Worm (Caenorhabditis elegans) whole organism, L1 larva: ENCODE measurements around the gene dod-20.

Source experiments
- F16B12.6 ChIP-seq: fragments of 150-350 bp; optimal IDR thresholded peaks from 2 replicates; lab custom pipeline; 2014; ENCODE audit warnings: missing biosample characterization, missing genetic modification characterization
- Y116A8C.19 ChIP-seq: sonication (generic microtip); optimal IDR thresholded peaks from 2 replicates; lab custom pipeline; 2016; ENCODE audit warnings: missing compliant biosample characterization, missing genetic modification characterization, borderline replicate concordance
- aha-1 ChIP-seq: fragments of 150-350 bp; optimal IDR thresholded peaks from 2 replicates; lab custom pipeline; 2014; ENCODE audit warnings: missing biosample characterization, missing genetic modification characterization
- blmp-1 ChIP-seq: fragments of 150-350 bp; optimal IDR thresholded peaks from 2 replicates; lab custom pipeline; 2014; ENCODE audit warnings: missing biosample characterization, missing genetic modification characterization
- ceh-63 ChIP-seq: fragments of 200-800 bp; sonication (Bioruptor generic); optimal IDR thresholded peaks from 2 replicates; lab custom pipeline; 2018; ENCODE audit warnings: mild to moderate bottlenecking, missing genetic modification characterization, missing compliant biosample characterization
- ceh-82 ChIP-seq, 3 experiments: fragments of 150-350 bp in 1 of 3; sonication (generic microtip) in 2 of 3; optimal IDR thresholded peaks; 2 replicates each; lab custom pipeline; 2014 to 2017; ENCODE audit warnings: missing biosample characterization in 3 of 3, missing genetic modification characterization in 3 of 3
- ceh-90 ChIP-seq: sonication (generic microtip); optimal IDR thresholded peaks from 2 replicates; lab custom pipeline; 2016; ENCODE audit warnings: missing genetic modification characterization, missing compliant biosample characterization
- dsc-1 ChIP-seq: sonication (generic microtip); optimal IDR thresholded peaks from 2 replicates; lab custom pipeline; 2016; ENCODE audit warnings: mild to moderate bottlenecking, missing genetic modification characterization, missing compliant biosample characterization
- efl-1 ChIP-seq, 4 experiments: fragments of 150-350 bp; optimal IDR thresholded peaks in 3 of 4; peaks in 1 of 4; 1 replicate in 1 of 4; 2 replicates in 3 of 4; lab custom pipeline; 2014; ENCODE audit warnings: missing biosample characterization in 2 of 4, missing genetic modification characterization in 2 of 4, missing genetic modification reagents in 2 of 4
- egl-27 ChIP-seq, 2 experiments: fragments of 150-350 bp in 1 of 2; sonication (generic microtip); optimal IDR thresholded peaks; 3 replicates each; lab custom pipeline; 2017 to 2018; ENCODE audit warnings: missing biosample characterization in 2 of 2, missing genetic modification characterization in 2 of 2, missing genetic modification reagents in 2 of 2
- elt-2 ChIP-seq: sonication (generic microtip); optimal IDR thresholded peaks from 2 replicates; lab custom pipeline; 2016; ENCODE audit warnings: missing genetic modification characterization, mild to moderate bottlenecking, inconsistent platforms, missing compliant biosample characterization, missing genetic modification reagents
- elt-3 ChIP-seq, 6 experiments: fragments of 150-350 bp in 1 of 6; sonication (generic microtip); optimal IDR thresholded peaks; 2 replicates each; lab custom pipeline; 2017 to 2018; ENCODE audit warnings: missing biosample characterization in 6 of 6, missing genetic modification characterization in 6 of 6, inconsistent platforms in 1 of 6
- fkh-4 ChIP-seq: sonication (generic microtip); optimal IDR thresholded peaks from 2 replicates; lab custom pipeline; 2016; ENCODE audit warnings: missing compliant biosample characterization, missing genetic modification characterization, borderline replicate concordance
- irx-1 ChIP-seq: sonication (generic microtip); optimal IDR thresholded peaks from 2 replicates; lab custom pipeline; 2016; ENCODE audit warnings: missing genetic modification characterization, missing compliant biosample characterization
- lin-13 ChIP-seq: fragments of 150-350 bp; optimal IDR thresholded peaks from 2 replicates; lab custom pipeline; 2014; ENCODE audit warnings: missing biosample characterization, missing genetic modification reagents, missing genetic modification characterization
- lin-15B ChIP-seq: fragments of 150-350 bp; sonication (generic microtip); optimal IDR thresholded peaks from 3 replicates; lab custom pipeline; 2014; ENCODE audit warnings: missing biosample characterization, missing genetic modification characterization
- lin-35 ChIP-seq, 2 experiments: fragments of 150-350 bp; optimal IDR thresholded peaks; 2 replicates each; lab custom pipeline; 2014; ENCODE audit warnings: missing biosample characterization in 2 of 2, missing genetic modification characterization in 2 of 2, missing genetic modification reagents in 2 of 2
- lsy-2 ChIP-seq, 2 experiments: fragments of 150-350 bp; optimal IDR thresholded peaks; 2 replicates each; lab custom pipeline; 2014; ENCODE audit warnings: missing biosample characterization in 2 of 2, missing genetic modification characterization in 2 of 2
- mep-1 ChIP-seq: fragments of 150-350 bp; optimal IDR thresholded peaks from 2 replicates; lab custom pipeline; 2014; ENCODE audit warnings: missing biosample characterization, missing genetic modification characterization
- nhr-11 ChIP-seq: fragments of 150-350 bp; optimal IDR thresholded peaks from 2 replicates; lab custom pipeline; 2014; ENCODE audit warnings: missing biosample characterization, missing genetic modification characterization
- nhr-12 ChIP-seq: sonication (generic microtip); optimal IDR thresholded peaks from 2 replicates; lab custom pipeline; 2017; ENCODE audit warnings: missing biosample characterization, missing genetic modification characterization
- nhr-19 ChIP-seq: fragments of 200-800 bp; sonication (Bioruptor generic); conservative IDR thresholded peaks from 2 replicates; pipeline ENCODE4 v1.3.6; 2022; ENCODE audit warnings: missing genetic modification characterization, missing compliant biosample characterization
- nhr-20 ChIP-seq: sonication (generic microtip); optimal IDR thresholded peaks from 2 replicates; lab custom pipeline; 2016; ENCODE audit warnings: mild to moderate bottlenecking, missing genetic modification characterization, missing compliant biosample characterization
- nhr-237 ChIP-seq: fragments of 150-350 bp; optimal IDR thresholded peaks from 2 replicates; lab custom pipeline; 2014; ENCODE audit warnings: missing biosample characterization, missing genetic modification characterization
- nhr-28 ChIP-seq: fragments of 150-350 bp; optimal IDR thresholded peaks from 2 replicates; lab custom pipeline; 2014; ENCODE audit warnings: missing biosample characterization, missing genetic modification characterization
- nhr-71 ChIP-seq: sonication (generic microtip); optimal IDR thresholded peaks from 2 replicates; lab custom pipeline; 2016; ENCODE audit warnings: mild to moderate bottlenecking, missing genetic modification characterization, moderate library complexity, missing compliant biosample characterization
- nhr-76 ChIP-seq: sonication (generic microtip); optimal IDR thresholded peaks from 2 replicates; lab custom pipeline; 2017; ENCODE audit warnings: missing biosample characterization, missing genetic modification characterization
- nhr-84 ChIP-seq: sonication (generic microtip); optimal IDR thresholded peaks from 2 replicates; lab custom pipeline; 2017; ENCODE audit warnings: missing biosample characterization, missing genetic modification characterization
- nhr-85 ChIP-seq: sonication (generic microtip); peaks from one replicate; lab custom pipeline; 2016; ENCODE audit warnings: missing genetic modification characterization, inconsistent platforms, missing compliant biosample characterization
- nhr-90 ChIP-seq: sonication (generic microtip); optimal IDR thresholded peaks from 2 replicates; lab custom pipeline; 2016; ENCODE audit warnings: mild to moderate bottlenecking, missing genetic modification characterization, missing compliant biosample characterization; ENCODE audit not compliant: poor library complexity
- pqm-1 ChIP-seq: sonication (generic microtip); optimal IDR thresholded peaks from 3 replicates; lab custom pipeline; 2017; ENCODE audit warnings: missing biosample characterization, missing genetic modification characterization
- rnt-1 ChIP-seq: sonication (generic microtip); optimal IDR thresholded peaks from 2 replicates; lab custom pipeline; 2016; ENCODE audit warnings: mild to moderate bottlenecking, missing genetic modification characterization, moderate library complexity, missing compliant biosample characterization
- snpc-4 ChIP-seq: fragments of 150-350 bp; optimal IDR thresholded peaks from 2 replicates; lab custom pipeline; 2014; ENCODE audit warnings: missing biosample characterization, missing genetic modification characterization
- snu-23 ChIP-seq: sonication (generic microtip); optimal IDR thresholded peaks from 2 replicates; lab custom pipeline; 2016; ENCODE audit warnings: missing genetic modification characterization, missing compliant biosample characterization
- sup-37 ChIP-seq: fragments of 200-800 bp; sonication (Bioruptor generic); optimal IDR thresholded peaks from 2 replicates; lab custom pipeline; 2018; ENCODE audit warnings: mild to moderate bottlenecking, missing genetic modification characterization, missing compliant biosample characterization
- swsn-7 ChIP-seq: sonication (generic microtip); optimal IDR thresholded peaks from 2 replicates; lab custom pipeline; 2016; ENCODE audit warnings: missing genetic modification characterization, missing compliant biosample characterization
- unc-30 ChIP-seq: sonication (generic microtip); optimal IDR thresholded peaks from 2 replicates; lab custom pipeline; 2017; ENCODE audit warnings: missing biosample characterization, missing genetic modification characterization
- unc-62 ChIP-seq: fragments of 150-350 bp; optimal IDR thresholded peaks from 2 replicates; lab custom pipeline; 2014; ENCODE audit warnings: missing biosample characterization, missing genetic modification reagents, missing genetic modification characterization
- unc-86 ChIP-seq: sonication (generic microtip); optimal IDR thresholded peaks from 2 replicates; lab custom pipeline; 2016; ENCODE audit warnings: missing genetic modification characterization, missing compliant biosample characterization
- zip-4 ChIP-seq: fragments of 200-800 bp; sonication (Bioruptor generic); optimal IDR thresholded peaks from 2 replicates; lab custom pipeline; 2018; ENCODE audit warnings: mild to moderate bottlenecking, missing genetic modification characterization, moderate library complexity, missing compliant biosample characterization

The dod-20 gene

DNA sequence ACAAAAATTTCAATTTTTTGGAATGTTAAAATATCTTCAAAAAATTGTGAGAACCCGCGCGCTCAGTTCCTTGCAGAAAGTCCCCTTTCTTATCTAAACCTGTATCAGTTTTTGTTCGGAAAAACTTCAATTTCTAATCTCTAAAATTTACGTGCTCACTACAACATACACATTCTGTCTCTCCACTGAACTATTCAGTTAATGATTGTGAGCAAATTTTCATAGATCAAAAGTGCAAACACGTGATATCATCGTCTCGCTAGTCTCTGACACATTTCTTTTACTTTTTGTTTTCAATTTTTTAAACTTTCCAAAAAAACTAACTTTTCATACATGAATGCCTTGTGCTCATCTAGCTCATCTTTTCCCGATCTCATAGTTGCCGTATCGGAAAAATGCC, 37.2 kb downstream of the dod-20 start, which contains the start of gene nhr-203:
Gene nhr-203, plus strand, starts transcription at position 332 of the 400 bp plus-strand sequence.
- no peak for TF ChIP-seq aha-1 (tag; lab: Kevin White, UChicago)
- TF ChIP-seq lin-35 (GFP tag; optimal IDR thresholded peaks at IDR 0.05; lab: Kevin White, UChicago), result peak in 1 of 2 experiments; percentile 39
- TF ChIP-seq mep-1 (tag; lab: Kevin White, UChicago), result no peak
- TF ChIP-seq nhr-90 (tag; lab: Kevin White, UChicago), result peak; percentile 4
- TF ChIP-seq nhr-28, result no peak
- TF ChIP-seq nhr-85 (tag; lab: Kevin White, UChicago), result no peak
- TF ChIP-seq fkh-4 (tag; lab: Kevin White, UChicago), result no peak
- no peak for TF ChIP-seq nhr-11 (tag; lab: Kevin White, UChicago)
- TF ChIP-seq nhr-20 (tag; lab: Kevin White, UChicago), result peak; percentile 48
- peak; percentile 43 for TF ChIP-seq nhr-71 (tag; lab: Kevin White, UChicago)
- TF ChIP-seq elt-3 (tag; optimal IDR thresholded peaks at IDR 0.05; lab: Kevin White, UChicago), result no peak
- peak; percentile 83 for TF ChIP-seq elt-2 (tag; lab: Kevin White, UChicago)
- TF ChIP-seq ceh-82 (tag; optimal IDR thresholded peaks at IDR 0.05; lab: Kevin White, UChicago), result no peak

DNA sequence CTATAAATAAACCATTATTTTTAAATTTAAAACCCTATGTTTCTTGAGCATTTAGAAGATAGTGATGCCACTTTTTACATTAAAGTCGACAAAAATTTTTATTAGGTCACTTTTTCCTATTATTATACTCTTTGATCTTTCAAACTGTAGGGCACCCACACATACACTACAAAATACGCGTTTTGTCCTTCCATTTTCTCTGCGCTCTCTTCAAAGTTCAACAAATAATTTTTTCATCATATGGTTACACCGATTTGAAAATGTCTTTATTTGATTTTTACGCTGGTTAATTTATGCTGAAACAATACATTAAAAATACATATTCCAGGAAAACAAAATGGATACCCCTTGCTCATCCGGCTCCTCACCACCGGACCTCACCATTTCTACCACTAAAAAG, 40.0 kb downstream of the dod-20 start, which contains the start of gene nhr-202:
Gene nhr-202, plus strand, starts transcription at position 326 of the 400 bp plus-strand sequence.
- no peak for TF ChIP-seq nhr-76 (tag; lab: Kevin White, UChicago)
- no peak for TF ChIP-seq nhr-19 (GFP tag; lab: Robert Waterston, UW)
- TF ChIP-seq lsy-2 (tag; optimal IDR thresholded peaks at IDR 0.05; lab: Kevin White, UChicago), result peak in 1 of 2 experiments; percentile 5
- no peak for TF ChIP-seq egl-27 (tag; optimal IDR thresholded peaks at IDR 0.05; lab: Kevin White, UChicago)
- TF ChIP-seq sup-37 (GFP tag; lab: Kevin White, UChicago), result no peak
- peak; percentile 24 for TF ChIP-seq elt-2 (tag; lab: Kevin White, UChicago)
- no peak for TF ChIP-seq Y116A8C.19 (tag; lab: Kevin White, UChicago)
- no peak for TF ChIP-seq ceh-90 (tag; lab: Kevin White, UChicago)
- no peak for TF ChIP-seq pqm-1 (tag; lab: Kevin White, UChicago)
- TF ChIP-seq lin-15B, result no peak
- TF ChIP-seq swsn-7, result no peak
- no peak for TF ChIP-seq zip-4 (GFP tag; lab: Kevin White, UChicago)
- no peak for TF ChIP-seq unc-30 (tag; lab: Kevin White, UChicago)
- no peak for TF ChIP-seq F16B12.6 (tag; lab: Kevin White, UChicago)
- peak; percentile 39 for TF ChIP-seq nhr-71 (tag; lab: Kevin White, UChicago)
- TF ChIP-seq snpc-4 (tag; lab: Kevin White, UChicago), result no peak
- TF ChIP-seq fkh-4 (tag; lab: Kevin White, UChicago), result no peak
- TF ChIP-seq mep-1 (tag; lab: Kevin White, UChicago), result peak; percentile 25
- TF ChIP-seq blmp-1 (tag; lab: Kevin White, UChicago), result no peak
- TF ChIP-seq snu-23 (GFP tag; lab: Kevin White, UChicago), result peak; percentile 29
- peak; percentile 66 for TF ChIP-seq nhr-20 (tag; lab: Kevin White, UChicago)
- TF ChIP-seq unc-86 (tag; lab: Kevin White, UChicago), result no peak
- no peak for TF ChIP-seq elt-3 (tag; optimal IDR thresholded peaks at IDR 0.05; lab: Kevin White, UChicago)
- TF ChIP-seq efl-1 (optimal IDR thresholded peaks at IDR 0.05; lab: Kevin White, UChicago), result no peak
- TF ChIP-seq efl-1 (GFP tag; optimal IDR thresholded peaks at IDR 0.05 in 1 of 2; lab: Kevin White, UChicago), result peak in 1 of 2 experiments; percentile 8
- no peak for TF ChIP-seq ceh-63 (GFP tag; lab: Kevin White, UChicago)
- TF ChIP-seq nhr-85 (tag; lab: Kevin White, UChicago), result peak; percentile 70
- TF ChIP-seq rnt-1 (tag; lab: Kevin White, UChicago), result no peak
- TF ChIP-seq lin-35 (GFP tag; optimal IDR thresholded peaks at IDR 0.05; lab: Kevin White, UChicago), result peak in 1 of 2 experiments; percentile 11
- no peak for TF ChIP-seq irx-1 (tag; lab: Kevin White, UChicago)
- TF ChIP-seq nhr-84, result no peak
- TF ChIP-seq unc-62 (GFP tag; lab: Kevin White, UChicago), result no peak
- TF ChIP-seq nhr-237 (tag; lab: Kevin White, UChicago), result no peak
- no peak for TF ChIP-seq lin-13 (GFP tag; lab: Kevin White, UChicago)
- no peak for TF ChIP-seq dsc-1 (tag; lab: Kevin White, UChicago)
- no peak for TF ChIP-seq nhr-12 (tag; lab: Kevin White, UChicago)
